Worm (Caenorhabditis elegans): ENCODE results near the gene cest-2.1.
"Not testable (repeated sequence)": the region's sequence is repeated elsewhere in the genome, so short reads cannot be mapped to it uniquely, and the experiment has no call there.

DNA sequence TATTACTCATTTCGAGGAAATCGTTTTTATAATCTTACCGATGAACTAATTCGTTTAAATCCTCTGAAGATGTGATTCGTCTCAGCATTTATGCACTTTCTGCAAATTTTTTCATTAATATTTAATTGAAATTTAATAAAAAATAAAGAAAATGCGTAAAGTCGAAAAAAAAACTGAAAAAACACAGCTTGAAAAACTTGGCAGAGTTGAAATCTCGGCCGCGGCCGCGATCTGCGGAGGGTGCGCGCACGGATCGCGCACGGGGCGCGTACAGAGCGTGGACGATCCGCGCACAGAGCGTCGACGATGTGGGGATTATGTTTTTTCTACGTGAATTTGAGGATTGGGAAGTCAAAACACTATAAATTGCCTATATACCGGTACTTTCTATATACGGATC is 33.5 kb downstream of the cest-2.1 start, which contains the start of gene AH10.4:
- not testable (repeated sequence) for TF ChIP-seq fkh-10 (GFP tag; optimal IDR thresholded peaks at IDR 0.05); ceh-24 (tag; optimal IDR thresholded peaks at IDR 0.05); nfya-1 (tag; optimal IDR thresholded peaks at IDR 0.05); tbx-2 (tag; optimal IDR thresholded peaks at IDR 0.05)

Measured in whole organism, late embryonic.